Worm (Caenorhabditis elegans) whole organism, L1 larva: ENCODE data around the gene lgc-30.
"Not testable (repeated sequence)": the region's sequence is repeated elsewhere in the genome, so short reads cannot be mapped to it uniquely, and the experiment has no call there.

ENCODE experiments used
- F16B12.6 ChIP-seq: fragments of 150-350 bp; optimal IDR thresholded peaks from 2 replicates; lab custom pipeline; 2014; ENCODE audit warnings: missing biosample characterization, missing genetic modification characterization
- aha-1 ChIP-seq: fragments of 150-350 bp; optimal IDR thresholded peaks from 2 replicates; lab custom pipeline; 2014; ENCODE audit warnings: missing biosample characterization, missing genetic modification characterization
- ceh-8 ChIP-seq: fragments of 200-800 bp; sonication (Bioruptor generic); optimal IDR thresholded peaks from 2 replicates; lab custom pipeline; 2018; ENCODE audit warnings: mild to moderate bottlenecking, missing genetic modification characterization, moderate library complexity, missing compliant biosample characterization
- ces-1 ChIP-seq: fragments of 150-350 bp; optimal IDR thresholded peaks from 2 replicates; lab custom pipeline; 2014; ENCODE audit warnings: missing biosample characterization, missing genetic modification reagents, missing genetic modification characterization
- efl-1 ChIP-seq, 4 experiments: fragments of 150-350 bp; optimal IDR thresholded peaks in 3 of 4; peaks in 1 of 4; 1 replicate in 1 of 4; 2 replicates in 3 of 4; lab custom pipeline; 2014; ENCODE audit warnings: missing biosample characterization in 2 of 4, missing genetic modification characterization in 2 of 4, missing genetic modification reagents in 2 of 4
- elt-2 ChIP-seq: sonication (generic microtip); optimal IDR thresholded peaks from 2 replicates; lab custom pipeline; 2016; ENCODE audit warnings: missing genetic modification characterization, mild to moderate bottlenecking, inconsistent platforms, missing compliant biosample characterization, missing genetic modification reagents
- ets-5 ChIP-seq: fragments of 200-800 bp; sonication (Bioruptor generic); IDR thresholded peaks from 2 replicates; pipeline ENCODE4 v1.3.6; 2022; ENCODE audit warnings: missing genetic modification characterization, missing compliant biosample characterization
- fos-1 ChIP-seq: fragments of 150-350 bp; optimal IDR thresholded peaks from 2 replicates; lab custom pipeline; 2014; ENCODE audit warnings: missing biosample characterization, missing genetic modification characterization
- isw-1 ChIP-seq: fragments of 200-800 bp; sonication (Bioruptor generic); IDR thresholded peaks from 2 replicates; pipeline ENCODE4 v1.3.6; 2022; ENCODE audit warnings: missing genetic modification characterization, missing compliant biosample characterization
- lsy-2 ChIP-seq, 2 experiments: fragments of 150-350 bp; optimal IDR thresholded peaks; 2 replicates each; lab custom pipeline; 2014; ENCODE audit warnings: missing biosample characterization in 2 of 2, missing genetic modification characterization in 2 of 2
- nhr-237 ChIP-seq: fragments of 150-350 bp; optimal IDR thresholded peaks from 2 replicates; lab custom pipeline; 2014; ENCODE audit warnings: missing biosample characterization, missing genetic modification characterization
- nhr-28 ChIP-seq: fragments of 150-350 bp; optimal IDR thresholded peaks from 2 replicates; lab custom pipeline; 2014; ENCODE audit warnings: missing biosample characterization, missing genetic modification characterization
- nhr-47 ChIP-seq: sonication (generic microtip); optimal IDR thresholded peaks from 2 replicates; lab custom pipeline; 2016; ENCODE audit warnings: mild to moderate bottlenecking, missing genetic modification characterization, moderate library complexity, missing compliant biosample characterization
- nhr-77 ChIP-seq: fragments of 150-350 bp; optimal IDR thresholded peaks from 2 replicates; lab custom pipeline; 2014; ENCODE audit warnings: missing biosample characterization, missing genetic modification characterization
- nhr-85 ChIP-seq: sonication (generic microtip); peaks from one replicate; lab custom pipeline; 2016; ENCODE audit warnings: missing genetic modification characterization, inconsistent platforms, missing compliant biosample characterization
- nhr-90 ChIP-seq: sonication (generic microtip); optimal IDR thresholded peaks from 2 replicates; lab custom pipeline; 2016; ENCODE audit warnings: mild to moderate bottlenecking, missing genetic modification characterization, missing compliant biosample characterization; ENCODE audit not compliant: poor library complexity
- sptf-1 ChIP-seq: fragments of 150-350 bp; optimal IDR thresholded peaks from 2 replicates; lab custom pipeline; 2014; ENCODE audit warnings: missing biosample characterization, missing genetic modification characterization
- unc-86 ChIP-seq: sonication (generic microtip); optimal IDR thresholded peaks from 2 replicates; lab custom pipeline; 2016; ENCODE audit warnings: missing genetic modification characterization, missing compliant biosample characterization
- ztf-4 ChIP-seq: fragments of 150-350 bp; optimal IDR thresholded peaks from 2 replicates; lab custom pipeline; 2014; ENCODE audit warnings: missing biosample characterization, missing genetic modification characterization

Gene lgc-30

ce11 chrIV:972401-972800, 47.7 kb downstream of the lgc-30 start:
- no peak for TF ChIP-seq isw-1 (GFP tag; lab: Robert Waterston, UW)
- no peak for TF ChIP-seq unc-86 (tag; lab: Kevin White, UChicago)
- TF ChIP-seq sptf-1 (tag; lab: Kevin White, UChicago), result no peak
- TF ChIP-seq F16B12.6 (tag; lab: Kevin White, UChicago), result no peak
- no peak for TF ChIP-seq nhr-77 (tag; lab: Kevin White, UChicago)
- no peak for TF ChIP-seq nhr-237
- TF ChIP-seq nhr-28 (tag; lab: Kevin White, UChicago), result no peak
- no peak for TF ChIP-seq ces-1 (GFP tag; lab: Kevin White, UChicago)
- TF ChIP-seq fos-1, result no peak

DNA sequence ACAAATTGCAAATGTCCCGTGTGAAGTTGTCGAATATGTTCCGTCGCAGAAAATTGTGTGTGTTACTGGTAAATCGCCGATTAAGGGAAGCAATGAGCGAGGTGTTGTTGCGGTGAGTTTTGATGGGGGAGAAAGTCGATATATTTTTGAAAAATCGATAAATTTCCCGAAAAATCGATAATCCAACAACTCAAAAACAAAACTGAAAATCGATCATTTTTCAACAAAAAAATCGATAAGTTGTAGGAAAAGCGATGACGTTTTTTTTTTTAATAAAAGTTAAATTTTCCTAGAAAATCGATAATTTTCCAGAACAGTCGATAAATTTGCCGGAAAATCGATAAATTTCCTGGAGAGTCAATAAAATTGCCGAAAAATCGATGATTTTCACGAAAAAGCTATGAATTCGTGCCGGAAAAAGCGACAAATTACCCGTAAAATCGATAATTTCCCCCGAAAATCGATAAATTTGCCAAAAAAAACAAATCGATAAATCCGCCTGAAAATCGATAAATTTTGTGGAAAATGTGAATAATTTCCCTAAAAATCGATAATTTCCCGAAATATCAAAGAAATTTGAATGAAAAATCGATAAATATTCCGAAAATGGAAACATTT, 48.2 kb downstream of the lgc-30 start:
- TF ChIP-seq aha-1, result no peak
- TF ChIP-seq lsy-2 (tag; optimal IDR thresholded peaks at IDR 0.05; lab: Kevin White, UChicago), result no peak
- TF ChIP-seq ets-5, result no peak
- TF ChIP-seq F16B12.6 (tag; lab: Kevin White, UChicago), result no peak
- peak; percentile 48 for TF ChIP-seq nhr-85 (tag; lab: Kevin White, UChicago)
- TF ChIP-seq fos-1, result no peak
- TF ChIP-seq nhr-90 (tag; lab: Kevin White, UChicago), result no peak

DNA sequence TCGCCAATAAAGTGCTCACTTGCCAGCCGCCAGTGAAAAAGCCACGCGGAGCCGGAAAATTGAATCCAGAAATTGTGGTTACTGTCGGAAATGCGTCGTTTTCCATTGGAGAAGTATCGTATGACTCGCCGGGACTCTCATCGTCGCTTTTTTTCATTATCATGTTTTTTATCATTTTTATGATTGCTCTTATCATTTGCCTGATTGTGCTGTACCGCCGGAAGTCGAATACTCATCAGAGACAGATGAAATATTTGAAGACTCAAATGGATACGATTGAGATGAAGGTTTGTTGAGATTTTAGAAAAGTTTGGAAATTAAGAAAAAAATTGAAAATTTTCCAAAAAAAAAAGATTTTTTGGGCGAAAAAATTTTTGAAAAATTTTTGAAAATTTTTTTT, 51.7 kb downstream of the lgc-30 start:
- peak; percentile 28 for TF ChIP-seq elt-2
- no peak for TF ChIP-seq nhr-47 (tag; lab: Kevin White, UChicago)
- no peak for TF ChIP-seq ceh-8 (GFP tag; lab: Kevin White, UChicago)

ce11 chrIV:978309-978708, 53.6 kb downstream of the lgc-30 start:
- not testable (repeated sequence) for TF ChIP-seq efl-1 (optimal IDR thresholded peaks at IDR 0.05; lab: Kevin White, UChicago)
- TF ChIP-seq efl-1 (GFP tag; optimal IDR thresholded peaks at IDR 0.05 in 1 of 2; lab: Kevin White, UChicago), result peak in 1 of 2 experiments; percentile 31

DNA sequence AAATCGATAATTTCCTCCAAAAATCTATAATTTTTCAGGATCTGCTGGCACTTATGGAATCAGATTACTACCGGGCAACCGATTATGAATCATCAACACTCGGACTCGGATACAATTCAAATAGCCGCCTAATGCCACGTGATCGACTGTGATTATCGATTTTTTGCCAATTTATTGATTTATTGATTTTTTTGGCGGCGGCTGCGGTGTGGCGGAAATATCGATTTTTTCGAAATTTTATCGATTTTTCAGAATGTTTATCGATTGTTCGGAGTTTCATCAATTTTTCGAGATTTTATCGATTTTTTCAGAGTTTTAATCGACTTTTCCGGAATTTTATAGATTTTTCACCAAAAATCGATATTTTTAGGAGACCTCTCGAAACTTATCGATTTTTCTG, 58.9 kb downstream of the lgc-30 start:
- TF ChIP-seq ztf-4, result no peak
- TF ChIP-seq efl-1 (optimal IDR thresholded peaks at IDR 0.05; lab: Kevin White, UChicago), result no peak
- TF ChIP-seq efl-1 (GFP tag; optimal IDR thresholded peaks at IDR 0.05 in 1 of 2; lab: Kevin White, UChicago), result peak in 1 of 2 experiments; percentile 11
- TF ChIP-seq, all 84 proteins: peak for 1
